Worm (Caenorhabditis elegans) whole organism, early embryonic: ENCODE measurements around the gene zig-3.

ENCODE experiments used
- ets-7 ChIP-seq: sonication (generic microtip); optimal IDR thresholded peaks from 2 replicates; lab custom pipeline; 2016; ENCODE audit warnings: missing genotype, missing genetic modification characterization, missing compliant biosample characterization
- tra-4 ChIP-seq: sonication (generic microtip); optimal IDR thresholded peaks from 2 replicates; lab custom pipeline; 2017; ENCODE audit warnings: missing genetic modification characterization, missing compliant biosample characterization

DNA sequence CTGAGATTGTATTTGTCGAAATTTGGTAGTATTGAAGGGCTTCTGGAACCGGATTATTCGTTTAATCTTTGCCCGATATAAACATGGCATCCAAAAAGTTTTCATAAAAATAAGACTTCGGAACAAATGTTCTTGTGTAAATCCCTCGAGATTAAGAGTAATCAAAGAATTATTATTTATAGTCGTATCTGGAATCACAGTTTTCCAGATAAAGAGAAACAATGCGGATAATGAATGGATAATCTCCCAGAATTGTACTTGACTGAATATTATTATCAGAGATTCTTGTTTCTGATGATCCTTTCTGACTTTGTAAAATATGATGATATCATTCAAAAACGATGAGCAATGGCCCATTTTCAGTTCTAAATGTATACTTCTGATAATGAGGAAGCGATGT lies 9.4 kb upstream of the zig-3 start:
- TF ChIP-seq tra-4 (tag; lab: Kevin White, UChicago) (no peak), ets-7 (tag; lab: Kevin White, UChicago) (no peak)
